Fruit fly (Drosophila melanogaster) whole organism, adult: Measurements from ENCODE around the gene CG11109.

ENCODE experiments used
- CG12768 ChIP-seq: fragments of 200-800 bp; sonication (Bioruptor generic); optimal IDR thresholded peaks from 2 replicates; lab custom pipeline; 2017; ENCODE audit warnings: missing biosample characterization, missing genetic modification characterization, mild to moderate bottlenecking, moderate library complexity, missing genetic modification reagents
- CG33017 ChIP-seq: fragments of 200-800 bp; sonication (Bioruptor generic); optimal IDR thresholded peaks from 2 replicates; lab custom pipeline; 2018; ENCODE audit warnings: missing biosample characterization, mild to moderate bottlenecking, missing genetic modification characterization, moderate library complexity
- Crg-1 ChIP-seq: fragments of 200-800 bp; sonication (Bioruptor generic); optimal IDR thresholded peaks from 2 replicates; lab custom pipeline; 2016; ENCODE audit warnings: missing biosample characterization, missing genetic modification characterization
- cic ChIP-seq: fragments of 200-800 bp; sonication (Bioruptor generic); optimal IDR thresholded peaks from 2 replicates; lab custom pipeline; 2017; ENCODE audit warnings: missing biosample characterization, mild to moderate bottlenecking, missing genetic modification characterization, moderate library complexity
- cnc ChIP-seq, 2 experiments: fragments of >200 bp; optimal IDR thresholded peaks; 2 replicates each; lab custom pipeline; 2017
- kay ChIP-seq: fragments of 200-800 bp; sonication (Bioruptor generic); peaks from one replicate; lab custom pipeline; 2016; ENCODE audit warnings: missing biosample characterization, missing genetic modification characterization, borderline replicate concordance
- pad ChIP-seq: fragments of 200-800 bp; sonication (Bioruptor generic); optimal IDR thresholded peaks from 3 replicates; lab custom pipeline; 2017; ENCODE audit warnings: missing biosample characterization, missing genetic modification characterization, mild to moderate bottlenecking, moderate library complexity, missing genetic modification reagents
- tj ChIP-seq: fragments of 200-800 bp; sonication (Bioruptor generic); optimal IDR thresholded peaks from 3 replicates; lab custom pipeline; 2017; ENCODE audit warnings: missing biosample characterization, mild to moderate bottlenecking, missing genetic modification characterization, moderate library complexity
- toe ChIP-seq: fragments of 200-800 bp; sonication (Bioruptor generic); optimal IDR thresholded peaks from 2 replicates; lab custom pipeline; 2016; ENCODE audit warnings: missing biosample characterization, missing genetic modification characterization

- no peak for TF ChIP-seq toe (GFP tag; lab: Kevin White, UChicago)
- TF ChIP-seq Crg-1 (GFP tag; lab: Kevin White, UChicago) = no peak
- no peak for TF ChIP-seq CG33017 (tag; lab: Kevin White, UChicago)
- TF ChIP-seq kay = no peak
- no peak for TF ChIP-seq cnc (optimal IDR thresholded peaks at IDR 0.05; lab: Kevin White, UChicago)
- TF ChIP-seq cic (GFP tag; lab: Kevin White, UChicago) = no peak
- no peak for TF ChIP-seq tj (GFP tag; lab: Kevin White, UChicago)
- no peak for TF ChIP-seq CG12768 (GFP tag; lab: Kevin White, UChicago)
- no peak for TF ChIP-seq pad (GFP tag; lab: Kevin White, UChicago)
These were observed 26.4 kb downstream of the CG11109 start, which contains the start of gene CG11131 for dm6 chr3L:22898444-22898843.
